Worm (Caenorhabditis elegans) whole organism, young adult: ENCODE measurements around the gene C31H1.2.

ENCODE experiments used
- Y56A3A.18 ChIP-seq: fragments of 200-800 bp; sonication (Bioruptor generic); IDR thresholded peaks from 2 replicates; pipeline ENCODE4 v1.3.6; 2022; ENCODE audit warnings: missing genetic modification reagents, missing genetic modification characterization, missing compliant biosample characterization
- ama-1 ChIP-seq, 3 experiments: fragments of 150-350 bp in 1 of 3; sonication (generic microtip) in 2 of 3; optimal IDR thresholded peaks; 2 replicates each; lab custom pipeline; 2014 to 2018; ENCODE audit warnings: missing biosample characterization in 2 of 3, missing genetic modification characterization in 2 of 3, missing genetic modification reagents in 2 of 3
- ets-4 ChIP-seq: fragments of 200-800 bp; sonication (Bioruptor generic); optimal IDR thresholded peaks from 2 replicates; lab custom pipeline; 2018; ENCODE audit warnings: mild to moderate bottlenecking, missing genetic modification characterization, missing compliant biosample characterization

- TF ChIP-seq Y56A3A.18 (GFP tag; lab: Robert Waterston, UW) (no peak), ama-1 (optimal IDR thresholded peaks at IDR 0.05; lab: Kevin White, UChicago) (no peak), ama-1 (GFP tag; optimal IDR thresholded peaks at IDR 0.05; lab: Kevin White, UChicago) (no peak), ets-4 (GFP tag; lab: Kevin White, UChicago) (no peak)
Measured at ce11 chrIV:5780234-5780788, 10.8 kb upstream of the C31H1.2 start.
